Fruit fly (Drosophila melanogaster) whole organism, embryonic: ENCODE measurements around the gene GABPI.

ENCODE experiments used
- CG10321 ChIP-seq: fragments of 200-800 bp; sonication (Bioruptor generic); IDR thresholded peaks from 2 replicates; pipeline ENCODE4 v1.3.6; 2022; ENCODE audit warnings: missing biosample characterization, missing genetic modification characterization
- CG10959 ChIP-seq: fragments of 200-800 bp; sonication (Bioruptor generic); IDR thresholded peaks from 2 replicates; pipeline ENCODE4 v1.3.6; 2022; ENCODE audit warnings: missing biosample characterization, missing genetic modification characterization
- CG10979 ChIP-seq: fragments of 200-800 bp; sonication (Bioruptor generic); optimal IDR thresholded peaks from 2 replicates; lab custom pipeline; 2018; ENCODE audit warnings: missing biosample characterization, mild to moderate bottlenecking, missing genetic modification characterization, moderate library complexity
- CG11695 ChIP-seq: fragments of 200-800 bp; sonication (Bioruptor generic); IDR thresholded peaks from 3 replicates; pipeline ENCODE4 v1.3.6; 2022; ENCODE audit warnings: missing biosample characterization, missing genetic modification characterization
- CG12071 ChIP-seq: fragments of 200-800 bp; sonication (Bioruptor generic); optimal IDR thresholded peaks from 3 replicates; lab custom pipeline; 2018; ENCODE audit warnings: missing biosample characterization, mild to moderate bottlenecking, missing genetic modification characterization
- CG13424 ChIP-seq: fragments of 200-800 bp; sonication (Bioruptor generic); optimal IDR thresholded peaks from 2 replicates; lab custom pipeline; 2019; ENCODE audit warnings: missing biosample characterization, mild to moderate bottlenecking, missing genetic modification characterization, moderate library complexity
- CG15011 ChIP-seq: fragments of 200-800 bp; sonication (Bioruptor generic); optimal IDR thresholded peaks from 3 replicates; lab custom pipeline; 2018; ENCODE audit warnings: missing biosample characterization, mild to moderate bottlenecking, missing genetic modification characterization
- CG15073 ChIP-seq: fragments of 200-800 bp; sonication (Bioruptor generic); optimal IDR thresholded peaks from 2 replicates; lab custom pipeline; 2016; ENCODE audit warnings: missing biosample characterization, missing genetic modification characterization
- CG17328 ChIP-seq: fragments of 200-800 bp; sonication (Bioruptor generic); IDR thresholded peaks from 2 replicates; pipeline ENCODE4 v1.3.6; 2022; ENCODE audit warnings: missing biosample characterization, missing genetic modification characterization
- CG1832 ChIP-seq: fragments of 200-800 bp; sonication (Bioruptor generic); optimal IDR thresholded peaks from 2 replicates; lab custom pipeline; 2017; ENCODE audit warnings: missing biosample characterization, mild to moderate bottlenecking, missing genetic modification characterization, inconsistent platforms
- CG32767 ChIP-seq: fragments of 200-800 bp; sonication (Bioruptor generic); IDR thresholded peaks from 2 replicates; pipeline ENCODE4 v1.3.6; 2022; ENCODE audit warnings: missing biosample characterization, missing genetic modification characterization
- CG42726 ChIP-seq: fragments of 200-800 bp; sonication (Bioruptor generic); IDR thresholded peaks from 2 replicates; pipeline ENCODE4 v1.3.6; 2022; ENCODE audit warnings: missing biosample characterization, missing genetic modification characterization; ENCODE audit not compliant: partially characterized antibody
- CG7745 ChIP-seq: fragments of 200-800 bp; sonication (Bioruptor generic); optimal IDR thresholded peaks from 2 replicates; lab custom pipeline; 2018; ENCODE audit warnings: missing biosample characterization, mild to moderate bottlenecking, missing genetic modification characterization, moderate library complexity
- CG7786 ChIP-seq: fragments of 200-800 bp; sonication (Bioruptor generic); optimal IDR thresholded peaks from 2 replicates; lab custom pipeline; 2016; ENCODE audit warnings: missing biosample characterization, missing genetic modification characterization
- CG7987 ChIP-seq: fragments of 200-800 bp; sonication (Bioruptor generic); optimal IDR thresholded peaks from 2 replicates; lab custom pipeline; 2018; ENCODE audit warnings: missing biosample characterization, mild to moderate bottlenecking, missing genetic modification characterization, moderate library complexity
- CoRest ChIP-seq: fragments of 200-800 bp; sonication (Bioruptor generic); optimal IDR thresholded peaks from 3 replicates; lab custom pipeline; 2018; ENCODE audit warnings: missing biosample characterization, mild to moderate bottlenecking, missing genetic modification characterization, moderate library complexity
- Dip3 ChIP-seq: fragments of 200-800 bp; sonication (Bioruptor generic); optimal IDR thresholded peaks from 3 replicates; lab custom pipeline; 2016; ENCODE audit warnings: missing biosample characterization, missing genetic modification characterization
- Dp ChIP-seq: fragments of 200-800 bp; sonication (Bioruptor generic); optimal IDR thresholded peaks from 2 replicates; lab custom pipeline; 2018; ENCODE audit warnings: missing biosample characterization, mild to moderate bottlenecking, missing genetic modification characterization, moderate library complexity
- Ets97D ChIP-seq: fragments of 200-800 bp; sonication (Bioruptor generic); optimal IDR thresholded peaks from 3 replicates; lab custom pipeline; 2016; ENCODE audit warnings: missing biosample characterization, missing genetic modification characterization
- Fer3 ChIP-seq: fragments of 200-800 bp; sonication (Bioruptor generic); optimal IDR thresholded peaks from 2 replicates; lab custom pipeline; 2018; ENCODE audit warnings: missing biosample characterization, mild to moderate bottlenecking, missing genetic modification characterization, moderate library complexity
- Hr51 ChIP-seq, 2 experiments: fragments of 200-800 bp; sonication (Bioruptor generic); optimal IDR thresholded peaks; 2 replicates in 1 of 2; 3 replicates in 1 of 2; lab custom pipeline; 2016 to 2018; ENCODE audit warnings: missing biosample characterization in 2 of 2, missing genetic modification characterization in 2 of 2, mild to moderate bottlenecking in 1 of 2, moderate library complexity in 1 of 2
- Med ChIP-seq: fragments of 200-800 bp; sonication (Bioruptor generic); peaks from one replicate; lab custom pipeline; 2016; ENCODE audit warnings: missing biosample characterization, missing genetic modification characterization, mild to moderate bottlenecking, inconsistent platforms, moderate library complexity
- Meics ChIP-seq: fragments of 200-800 bp; sonication (Bioruptor generic); optimal IDR thresholded peaks from 2 replicates; lab custom pipeline; 2017; ENCODE audit warnings: missing biosample characterization, mild to moderate bottlenecking, missing genetic modification characterization
- NFAT ChIP-seq: fragments of 200-800 bp; sonication (Bioruptor generic); IDR thresholded peaks from 2 replicates; pipeline ENCODE4 v1.3.6; 2022; ENCODE audit warnings: missing biosample characterization, missing genetic modification characterization
- Poxn ChIP-seq: fragments of 200-800 bp; sonication (Bioruptor generic); IDR thresholded peaks from 2 replicates; pipeline ENCODE4 v1.3.6; 2022; ENCODE audit warnings: missing biosample characterization, missing genetic modification characterization
- Six4 ChIP-seq: fragments of 200-800 bp; sonication (Bioruptor generic); optimal IDR thresholded peaks from 2 replicates; lab custom pipeline; 2016; ENCODE audit warnings: missing biosample characterization, missing genetic modification characterization
- Ssrp ChIP-seq: fragments of 200-800 bp; sonication (Bioruptor generic); optimal IDR thresholded peaks from 2 replicates; lab custom pipeline; 2018; ENCODE audit warnings: missing biosample characterization, mild to moderate bottlenecking, missing genetic modification characterization, moderate library complexity
- Taf1 ChIP-seq: fragments of 200-800 bp; sonication (Bioruptor generic); IDR thresholded peaks from 2 replicates; pipeline ENCODE4 v1.3.6; 2022; ENCODE audit warnings: missing biosample characterization, missing genetic modification characterization
- Xrp1 ChIP-seq: fragments of 200-800 bp; sonication (Bioruptor generic); IDR thresholded peaks from 2 replicates; pipeline ENCODE4 v1.3.6; 2022; ENCODE audit warnings: missing biosample characterization, missing genetic modification characterization
- ab ChIP-seq: fragments of 200-800 bp; sonication (Bioruptor generic); optimal IDR thresholded peaks from 2 replicates; lab custom pipeline; 2016; ENCODE audit warnings: missing biosample characterization, missing genetic modification characterization
- ac ChIP-seq: fragments of 200-800 bp; sonication (Bioruptor generic); optimal IDR thresholded peaks from 3 replicates; lab custom pipeline; 2017; ENCODE audit warnings: missing biosample characterization, mild to moderate bottlenecking, missing genetic modification characterization
- ara ChIP-seq: fragments of 200-800 bp; sonication (Bioruptor generic); IDR thresholded peaks from 2 replicates; pipeline ENCODE4 v1.3.6; 2022; ENCODE audit warnings: missing biosample characterization, missing genetic modification characterization
- cad ChIP-seq: fragments of >200 bp; optimal IDR thresholded peaks from 2 replicates; lab custom pipeline; 2017; ENCODE audit warnings: missing biosample characterization, missing genetic modification characterization
- danr ChIP-seq: fragments of 200-800 bp; sonication (Bioruptor generic); IDR thresholded peaks from 2 replicates; pipeline ENCODE4 v1.3.6; 2022; ENCODE audit warnings: missing biosample characterization, missing genetic modification characterization
- dpn ChIP-seq, 2 experiments: fragments of 200-800 bp; sonication (Bioruptor generic); optimal IDR thresholded peaks; 3 replicates each; lab custom pipeline; 2016; ENCODE audit warnings: missing biosample characterization in 2 of 2, missing genetic modification characterization in 2 of 2
- fu2 ChIP-seq: fragments of 200-800 bp; sonication (Bioruptor generic); optimal IDR thresholded peaks from 2 replicates; lab custom pipeline; 2016; ENCODE audit warnings: missing biosample characterization, missing genetic modification characterization
- gsb-n ChIP-seq: fragments of 200-800 bp; sonication (Bioruptor generic); optimal IDR thresholded peaks from 3 replicates; lab custom pipeline; 2018; ENCODE audit warnings: missing biosample characterization, mild to moderate bottlenecking, missing genetic modification characterization
- her ChIP-seq: fragments of 200-800 bp; sonication (Bioruptor generic); optimal IDR thresholded peaks from 2 replicates; lab custom pipeline; 2016; ENCODE audit warnings: missing biosample characterization, missing genetic modification characterization
- jing ChIP-seq: fragments of 200-800 bp; sonication (Bioruptor generic); optimal IDR thresholded peaks from 2 replicates; lab custom pipeline; 2018; ENCODE audit warnings: missing biosample characterization, mild to moderate bottlenecking, missing genetic modification characterization
- ken ChIP-seq: fragments of 200-800 bp; sonication (Bioruptor generic); IDR thresholded peaks from 3 replicates; pipeline ENCODE4 v1.3.6; 2022; ENCODE audit warnings: missing biosample characterization, missing genetic modification characterization
- klu ChIP-seq: fragments of 200-800 bp; sonication (Bioruptor generic); IDR thresholded peaks from 2 replicates; pipeline ENCODE4 v1.3.6; 2022; ENCODE audit warnings: missing biosample characterization, missing genetic modification characterization
- maf-S ChIP-seq: fragments of 200-800 bp; sonication (Bioruptor generic); optimal IDR thresholded peaks from 2 replicates; lab custom pipeline; 2016; ENCODE audit warnings: missing biosample characterization, missing genetic modification characterization
- org-1 ChIP-seq: fragments of 200-800 bp; sonication (Bioruptor generic); optimal IDR thresholded peaks from 2 replicates; lab custom pipeline; 2017; ENCODE audit warnings: missing biosample characterization, missing genetic modification characterization
- sens ChIP-seq: fragments of 200-800 bp; sonication (Bioruptor generic); peaks from one replicate; lab custom pipeline; 2016; ENCODE audit warnings: missing biosample characterization, missing genetic modification characterization
- sima ChIP-seq: fragments of 200-800 bp; sonication (Bioruptor generic); optimal IDR thresholded peaks from 2 replicates; lab custom pipeline; 2016; ENCODE audit warnings: missing biosample characterization, missing genetic modification characterization
- sna ChIP-seq: fragments of 200-800 bp; sonication (Bioruptor generic); IDR thresholded peaks from 2 replicates; pipeline ENCODE4 v1.3.6; 2022; ENCODE audit warnings: missing biosample characterization, missing genetic modification characterization; ENCODE audit not compliant: partially characterized antibody
- tll ChIP-seq, 2 experiments: fragments of 200-800 bp in 1 of 2; fragments of >200 bp in 1 of 2; sonication (Bioruptor generic) in 1 of 2; optimal IDR thresholded peaks; 2 replicates each; lab custom pipeline; 2017 to 2019; ENCODE audit warnings: missing biosample characterization in 2 of 2, missing genetic modification characterization in 2 of 2, mild to moderate bottlenecking in 1 of 2, moderate library complexity in 1 of 2
- toy ChIP-seq: fragments of 200-800 bp; sonication (Bioruptor generic); IDR thresholded peaks from 2 replicates; pipeline ENCODE4 v1.3.6; 2022; ENCODE audit warnings: missing biosample characterization, missing genetic modification characterization
- ttk ChIP-seq: fragments of 200-800 bp; sonication (Bioruptor generic); IDR thresholded peaks from 2 replicates; pipeline ENCODE4 v2.1.2; 2022; ENCODE audit warnings: missing biosample characterization, missing genetic modification characterization
- zen ChIP-seq: fragments of 200-800 bp; sonication (Bioruptor generic); optimal IDR thresholded peaks from 3 replicates; lab custom pipeline; 2018; ENCODE audit warnings: missing biosample characterization, mild to moderate bottlenecking, missing genetic modification characterization, moderate library complexity

The GABPI gene

dm6 chr2L:3055710-3056447, 25.5 kb downstream of the GABPI start (continued):
- TF ChIP-seq CG42726 (no peak), ac (GFP tag; lab: Kevin White, UChicago) (no peak), Med (GFP tag; lab: Kevin White, UChicago) (peak; percentile 27), danr (GFP tag; lab: Robert Waterston, UW) (no peak), CG10321 (GFP tag; lab: Robert Waterston, UW) (no peak), Ssrp (peak; percentile 33), CG15073 (no peak), zen (no peak), Xrp1 (GFP tag; lab: Robert Waterston, UW) (no peak), Taf1 (no peak), CG7987 (GFP tag; lab: Kevin White, UChicago) (peak; percentile 91), CG12071 (no peak), Hr51 (GFP tag; optimal IDR thresholded peaks at IDR 0.05; lab: Kevin White, UChicago) (peak; percentile 5 to 56), Six4 (GFP tag; lab: Kevin White, UChicago) (no peak), Dp (GFP tag; lab: Kevin White, UChicago) (peak; percentile 70), ken (GFP tag; lab: Robert Waterston, UW) (no peak), gsb-n (tag; lab: Kevin White, UChicago) (no peak), CG17328 (GFP tag; lab: Robert Waterston, UW) (no peak), CG11695 (GFP tag; lab: Robert Waterston, UW) (peak; percentile 24; the same call in 1 of the 3 replicates), sna (GFP tag; lab: Robert Waterston, UW) (no peak), NFAT (no peak), Fer3 (tag; lab: Kevin White, UChicago) (no peak), org-1 (GFP tag; lab: Kevin White, UChicago) (peak; percentile 31), ttk (GFP tag; lab: Robert Waterston, UW) (no peak), maf-S (GFP tag; lab: Kevin White, UChicago) (peak; percentile 28), CG13424 (tag; lab: Kevin White, UChicago) (peak; percentile 54), CG32767 (GFP tag; lab: Robert Waterston, UW) (no peak), cad (GFP tag; lab: Kevin White, UChicago) (no peak), fu2 (no peak), her (GFP tag; lab: Kevin White, UChicago) (no peak), ab (GFP tag; lab: Kevin White, UChicago) (no peak), tll (GFP tag; optimal IDR thresholded peaks at IDR 0.05; lab: Kevin White, UChicago) (no peak), sima (GFP tag; lab: Kevin White, UChicago) (no peak), Meics (GFP tag; lab: Kevin White, UChicago) (peak; percentile 72), CG7786 (GFP tag; lab: Kevin White, UChicago) (peak; percentile 41), CG10959 (GFP tag; lab: Robert Waterston, UW) (no peak), CG10979 (tag; lab: Kevin White, UChicago) (peak; percentile 28), CG7745 (tag; lab: Kevin White, UChicago) (no peak), CoRest (tag; lab: Kevin White, UChicago) (peak; percentile 72), sens (GFP tag; lab: Kevin White, UChicago) (peak; percentile 69), toy (no peak), dpn (GFP tag; optimal IDR thresholded peaks at IDR 0.05; lab: Kevin White, UChicago) (peak in 1 of 2 experiments; percentile 19), klu (no peak), Dip3 (GFP tag; lab: Kevin White, UChicago) (peak; percentile 37), Ets97D (GFP tag; lab: Kevin White, UChicago) (no peak), CG15011 (GFP tag; lab: Kevin White, UChicago) (no peak), ara (GFP tag; lab: Robert Waterston, UW) (0 out of 2 replicates have a peak, but pooled peaks have one; percentile 25), CG1832 (GFP tag; lab: Kevin White, UChicago) (no peak), jing (GFP tag; lab: Kevin White, UChicago) (no peak), Poxn (GFP tag; lab: Robert Waterston, UW) (no peak)
